Worm (Caenorhabditis elegans): Measurements from ENCODE around the gene alg-1.

DNA sequence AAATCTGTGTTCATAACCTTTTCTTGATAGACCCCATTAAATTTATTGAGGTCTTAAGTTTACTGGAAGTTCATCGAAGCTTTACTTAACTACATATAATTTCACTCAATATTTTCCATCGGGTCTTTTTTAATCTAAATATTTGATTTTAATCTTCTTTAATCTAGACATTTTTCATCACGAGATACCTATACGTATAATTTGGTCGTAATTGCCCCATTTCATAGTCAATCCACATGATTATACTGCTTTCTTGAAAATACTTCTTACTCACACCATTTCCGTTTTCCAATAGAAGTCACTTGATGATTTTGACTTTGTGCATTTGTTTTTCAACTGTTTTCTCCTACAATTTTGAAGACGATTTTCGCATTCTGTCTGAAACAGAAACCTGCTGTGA, 37.4 kb downstream of the alg-1 start, which contains the start of gene irld-24:
- no peak for TF ChIP-seq zag-1 (tag; optimal IDR thresholded peaks at IDR 0.05)
- no peak for TF ChIP-seq unc-39 (tag; optimal IDR thresholded peaks at IDR 0.05)
- no peak for TF ChIP-seq nhr-6 (tag; optimal IDR thresholded peaks at IDR 0.05)
- TF ChIP-seq blmp-1 (tag; optimal IDR thresholded peaks at IDR 0.05; ENCODE audit: insufficient read depth), result no peak
- TF ChIP-seq sma-9 (GFP tag; optimal IDR thresholded peaks at IDR 0.05), result no peak
- no peak for TF ChIP-seq sma-9 (tag; optimal IDR thresholded peaks at IDR 0.05)
- no peak for TF ChIP-seq nhr-237 (tag; optimal IDR thresholded peaks at IDR 0.05)
- TF ChIP-seq mdl-1 (tag; optimal IDR thresholded peaks at IDR 0.05), result no peak
- TF ChIP-seq nhr-23 (tag; optimal IDR thresholded peaks at IDR 0.05), result no peak
- TF ChIP-seq gmeb-1 (tag; optimal IDR thresholded peaks at IDR 0.05), result no peak
- no peak for TF ChIP-seq mbf-1 (tag; optimal IDR thresholded peaks at IDR 0.05)
- no peak for TF ChIP-seq fos-1 (tag; optimal IDR thresholded peaks at IDR 0.05)

Data from whole organism, L2 larva.